Worm (Caenorhabditis elegans) whole organism, early embryonic: ENCODE data around the gene ZK185.4.

ENCODE experiments used
- F13C5.2 ChIP-seq: sonication (generic microtip); optimal IDR thresholded peaks from 2 replicates; lab custom pipeline; 2017; ENCODE audit warnings: mild to moderate bottlenecking, missing genetic modification characterization, inconsistent platforms, missing compliant biosample characterization
- aly-1 ChIP-seq: sonication (generic microtip); optimal IDR thresholded peaks from 2 replicates; lab custom pipeline; 2016; ENCODE audit warnings: missing genetic modification characterization, missing compliant biosample characterization
- ama-1 ChIP-seq: fragments of 150-350 bp; optimal IDR thresholded peaks from 2 replicates; lab custom pipeline; 2014
- ets-7 ChIP-seq: sonication (generic microtip); optimal IDR thresholded peaks from 2 replicates; lab custom pipeline; 2016; ENCODE audit warnings: missing genotype, missing genetic modification characterization, missing compliant biosample characterization
- flt-1 ChIP-seq: fragments of 200-800 bp; sonication (Bioruptor generic); IDR thresholded peaks from 2 replicates; pipeline ENCODE4 v1.3.6; 2022; ENCODE audit warnings: missing genetic modification characterization, missing compliant biosample characterization
- hnd-1 ChIP-seq: sonication (generic microtip); optimal IDR thresholded peaks from 2 replicates; lab custom pipeline; 2016; ENCODE audit warnings: missing genetic modification characterization, missing compliant biosample characterization
- scrt-1 ChIP-seq: fragments of 200-800 bp; sonication (Bioruptor generic); IDR thresholded peaks from 2 replicates; pipeline ENCODE4 v1.3.6; 2022; ENCODE audit warnings: missing genetic modification characterization, missing compliant biosample characterization
- tbx-11 ChIP-seq: fragments of 200-800 bp; sonication (Bioruptor generic); IDR thresholded peaks from 2 replicates; pipeline ENCODE4 v1.3.6; 2022; ENCODE audit warnings: missing genetic modification characterization, missing compliant biosample characterization
- tbx-37 ChIP-seq: fragments of 200-800 bp; sonication (Bioruptor generic); conservative IDR thresholded peaks from 2 replicates; pipeline ENCODE4 v1.3.6; 2022; ENCODE audit warnings: missing genetic modification reagents, missing genetic modification characterization, missing compliant biosample characterization
- tra-4 ChIP-seq: sonication (generic microtip); optimal IDR thresholded peaks from 2 replicates; lab custom pipeline; 2017; ENCODE audit warnings: missing genetic modification characterization, missing compliant biosample characterization

DNA sequence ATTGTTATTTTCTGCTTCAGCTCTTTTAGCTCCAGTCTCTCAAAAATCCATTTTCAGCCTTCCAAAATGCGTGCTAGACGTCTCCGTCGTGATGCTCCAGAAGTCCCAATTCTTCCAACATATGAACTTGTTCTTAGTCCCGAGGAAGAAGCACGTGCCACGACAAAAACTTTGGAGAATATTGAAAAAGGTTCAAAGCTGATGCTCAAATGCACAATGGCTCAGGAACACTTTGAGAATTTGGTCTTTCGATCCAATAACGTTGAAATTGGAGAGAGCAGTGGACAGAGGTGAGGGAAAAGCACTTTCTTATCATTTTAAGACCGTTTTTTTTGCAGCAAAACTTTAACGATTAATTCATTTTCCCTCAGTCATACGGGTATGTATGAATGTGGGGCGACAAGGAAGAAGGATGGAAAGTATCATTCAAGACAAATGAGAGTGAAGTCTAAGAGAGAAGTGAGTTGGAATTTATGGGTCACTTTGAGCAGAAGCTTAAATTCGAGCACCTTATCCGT lies 29.7 kb upstream of the ZK185.4 start, which contains the start of gene igeg-1:
- TF ChIP-seq aly-1 (tag; lab: Kevin White, UChicago): no peak
- TF ChIP-seq ama-1 (lab: Kevin White, UChicago): no peak
- no peak for TF ChIP-seq tbx-11 (GFP tag; lab: Robert Waterston, UW)
- no peak for TF ChIP-seq scrt-1 (GFP tag; lab: Robert Waterston, UW)
- TF ChIP-seq F13C5.2 (tag; lab: Kevin White, UChicago): no peak
- TF ChIP-seq tra-4 (tag; lab: Kevin White, UChicago): no peak
- no peak for TF ChIP-seq ets-7 (tag; lab: Kevin White, UChicago)
- no peak for TF ChIP-seq hnd-1 (tag; lab: Kevin White, UChicago)
- no peak for TF ChIP-seq flt-1 (GFP tag; lab: Robert Waterston, UW)
- TF ChIP-seq tbx-37 (GFP tag; lab: Robert Waterston, UW): no peak
